Fruit fly (Drosophila melanogaster): ENCODE data around the gene ND-15.

ND-15 gene

dm6 chr2L:204557-204956 lies 90.0 kb downstream of the ND-15 start:
- TF ChIP-seq CG4496 (GFP tag; IDR thresholded peaks at IDR 0.05) (no peak), CG12605 (GFP tag; IDR thresholded peaks at IDR 0.05) (no peak), Snoo (tag; optimal IDR thresholded peaks at IDR 0.05) (no peak), CG10348 (GFP tag; IDR thresholded peaks at IDR 0.05) (no peak)

Data from whole organism, pupa.